Fruit fly (Drosophila melanogaster) whole organism, prepupa: Measurements from ENCODE around the gene CG43362.

Experiments
- CG1621 ChIP-seq: fragments of 200-800 bp; sonication (Bioruptor generic); optimal IDR thresholded peaks from 3 replicates; lab custom pipeline; 2018; ENCODE audit warnings: missing biosample characterization, mild to moderate bottlenecking, missing genetic modification characterization
- CG6808 ChIP-seq: fragments of 200-800 bp; sonication (Bioruptor generic); optimal IDR thresholded peaks from 3 replicates; lab custom pipeline; 2017; ENCODE audit warnings: missing biosample characterization, missing genetic modification characterization, mild to moderate bottlenecking, moderate library complexity, missing genetic modification reagents
- Lpt ChIP-seq: fragments of 200-800 bp; sonication (Bioruptor generic); optimal IDR thresholded peaks from 3 replicates; lab custom pipeline; 2016; ENCODE audit warnings: missing biosample characterization, missing genetic modification characterization
- OdsH ChIP-seq: fragments of 200-800 bp; sonication (Bioruptor generic); optimal IDR thresholded peaks from 3 replicates; lab custom pipeline; 2016; ENCODE audit warnings: missing biosample characterization, missing genetic modification characterization
- Sox102F ChIP-seq: fragments of 200-800 bp; sonication (Bioruptor generic); optimal IDR thresholded peaks from 2 replicates; lab custom pipeline; 2016; ENCODE audit warnings: missing biosample characterization, mild to moderate bottlenecking, missing genetic modification characterization
- cyc ChIP-seq: fragments of 200-800 bp; sonication (Bioruptor generic); optimal IDR thresholded peaks from 3 replicates; lab custom pipeline; 2016; ENCODE audit warnings: missing biosample characterization, missing genetic modification characterization
- pdm3 ChIP-seq: fragments of 200-800 bp; sonication (Bioruptor generic); optimal IDR thresholded peaks from 3 replicates; lab custom pipeline; 2016; ENCODE audit warnings: missing biosample characterization, missing genetic modification characterization
- ss ChIP-seq, 2 experiments: fragments of 200-800 bp; sonication (Bioruptor generic); optimal IDR thresholded peaks; 2 replicates in 1 of 2; 3 replicates in 1 of 2; lab custom pipeline; 2017 to 2018; ENCODE audit warnings: mild to moderate bottlenecking in 2 of 2, missing biosample characterization in 2 of 2, missing genetic modification characterization in 2 of 2, moderate library complexity in 1 of 2

- TF ChIP-seq ss (GFP tag; optimal IDR thresholded peaks at IDR 0.05; lab: Kevin White, UChicago), result no peak
- TF ChIP-seq OdsH, result no peak
- no peak for TF ChIP-seq Lpt (GFP tag; lab: Kevin White, UChicago)
- TF ChIP-seq CG1621 (tag; lab: Kevin White, UChicago), result no peak
- TF ChIP-seq Sox102F, result no peak
- no peak for TF ChIP-seq pdm3 (GFP tag; lab: Kevin White, UChicago)
- TF ChIP-seq cyc (GFP tag; lab: Kevin White, UChicago), result no peak
- no peak for TF ChIP-seq CG6808
Observed at dm6 chr2L:18291362-18291761, at the start of gene CG43362.
